Worm (Caenorhabditis elegans) whole organism, L4 larva: ENCODE measurements around the gene C40A11.3.

Experiments used
- D1046.2 ChIP-seq: fragments of 200-800 bp; sonication (Bioruptor generic); IDR thresholded peaks from 2 replicates; pipeline ENCODE4 v1.3.6; 2022; ENCODE audit warnings: missing genetic modification characterization, missing compliant biosample characterization
- R02D3.7 ChIP-seq: fragments of 150-350 bp; sonication (generic microtip); optimal IDR thresholded peaks from 3 replicates; lab custom pipeline; 2014; ENCODE audit warnings: missing biosample characterization, missing genetic modification characterization
- Y48G9A.11 ChIP-seq: fragments of 200-800 bp; sonication (Bioruptor generic); IDR thresholded peaks from 2 replicates; pipeline ENCODE4 v1.3.6; 2022; ENCODE audit warnings: missing genetic modification reagents, missing genetic modification characterization, missing compliant biosample characterization
- ZK546.5 ChIP-seq, 2 experiments: sonication (generic microtip); optimal IDR thresholded peaks; 2 replicates each; lab custom pipeline; 2017; ENCODE audit warnings: missing biosample characterization in 2 of 2, missing genetic modification characterization in 2 of 2
- aha-1 ChIP-seq: fragments of 150-350 bp; peaks from one replicate; lab custom pipeline; 2014; ENCODE audit warnings: missing biosample characterization, missing genetic modification characterization
- ceh-62 ChIP-seq: sonication (generic microtip); optimal IDR thresholded peaks from 2 replicates; lab custom pipeline; 2017; ENCODE audit warnings: missing biosample characterization, missing genetic modification characterization
- daf-16 ChIP-seq, 3 experiments: sonication (generic microtip); optimal IDR thresholded peaks; 2 replicates each; lab custom pipeline; 2016 to 2017; ENCODE audit warnings: missing genetic modification characterization in 3 of 3, missing genetic modification reagents in 3 of 3, mild to moderate bottlenecking in 2 of 3, missing compliant biosample characterization in 2 of 3, missing biosample characterization in 1 of 3, moderate library complexity in 1 of 3
- dmd-6 ChIP-seq: fragments of 200-800 bp; sonication (Bioruptor generic); IDR thresholded peaks from 2 replicates; pipeline ENCODE4 v1.3.6; 2022; ENCODE audit warnings: missing genetic modification reagents, missing genetic modification characterization, missing compliant biosample characterization
- dmd-9 ChIP-seq: fragments of 200-800 bp; sonication (Bioruptor generic); IDR thresholded peaks from 2 replicates; pipeline ENCODE4 v1.3.6; 2022; ENCODE audit warnings: missing genetic modification reagents, missing genetic modification characterization, missing compliant biosample characterization
- fkh-10 ChIP-seq: fragments of 150-350 bp; optimal IDR thresholded peaks from 2 replicates; lab custom pipeline; 2014; ENCODE audit warnings: missing biosample characterization, missing genetic modification reagents, missing genetic modification characterization
- fos-1 ChIP-seq: fragments of 150-350 bp; optimal IDR thresholded peaks from 2 replicates; lab custom pipeline; 2014; ENCODE audit warnings: missing biosample characterization, missing genetic modification characterization
- hlh-11 ChIP-seq: fragments of 200-800 bp; sonication (Bioruptor generic); optimal IDR thresholded peaks from 2 replicates; lab custom pipeline; 2018; ENCODE audit warnings: mild to moderate bottlenecking, missing genetic modification characterization, missing compliant biosample characterization
- hlh-30 ChIP-seq: sonication (generic microtip); optimal IDR thresholded peaks from 2 replicates; lab custom pipeline; 2017; ENCODE audit warnings: antibody characterized with exemption, mild to moderate bottlenecking, missing genetic modification characterization, missing compliant biosample characterization; ENCODE audit not compliant: insufficient read depth
- jun-1 ChIP-seq: fragments of 150-350 bp; optimal IDR thresholded peaks from 2 replicates; lab custom pipeline; 2014; ENCODE audit warnings: missing biosample characterization, missing genetic modification reagents, missing genetic modification characterization
- lin-13 ChIP-seq: fragments of 150-350 bp; optimal IDR thresholded peaks from 2 replicates; lab custom pipeline; 2014; ENCODE audit warnings: missing biosample characterization, missing genetic modification reagents, missing genetic modification characterization
- lin-15B ChIP-seq: fragments of 150-350 bp; sonication (generic microtip); optimal IDR thresholded peaks from 3 replicates; lab custom pipeline; 2014; ENCODE audit warnings: missing biosample characterization, missing genetic modification characterization
- lin-29 ChIP-seq: fragments of 200-800 bp; sonication (Bioruptor generic); IDR thresholded peaks from 2 replicates; pipeline ENCODE4 v1.3.6; 2022; ENCODE audit warnings: missing genetic modification reagents, missing genetic modification characterization, missing compliant biosample characterization
- lsy-2 ChIP-seq, 2 experiments: fragments of 150-350 bp in 1 of 2; sonication (generic microtip) in 1 of 2; optimal IDR thresholded peaks; 2 replicates each; lab custom pipeline; 2014 to 2017; ENCODE audit warnings: missing biosample characterization in 2 of 2, missing genetic modification characterization in 2 of 2
- mes-2 ChIP-seq: sonication (generic microtip); optimal IDR thresholded peaks from 2 replicates; lab custom pipeline; 2016; ENCODE audit warnings: missing genotype, mild to moderate bottlenecking, missing genetic modification characterization, missing compliant biosample characterization; ENCODE audit not compliant: poor library complexity, severe bottlenecking
- mxl-3 ChIP-seq: fragments of 200-800 bp; sonication (Bioruptor generic); optimal IDR thresholded peaks from 2 replicates; lab custom pipeline; 2018; ENCODE audit warnings: mild to moderate bottlenecking, missing genetic modification characterization, missing compliant biosample characterization
- nhr-111 ChIP-seq: fragments of 200-800 bp; sonication (Bioruptor generic); optimal IDR thresholded peaks from 2 replicates; lab custom pipeline; 2018; ENCODE audit warnings: mild to moderate bottlenecking, missing genetic modification characterization, missing compliant biosample characterization
- nhr-28 ChIP-seq: fragments of 150-350 bp; optimal IDR thresholded peaks from 2 replicates; lab custom pipeline; 2014; ENCODE audit warnings: missing biosample characterization, missing genetic modification characterization
- nhr-77 ChIP-seq: fragments of 150-350 bp; optimal IDR thresholded peaks from 2 replicates; lab custom pipeline; 2014; ENCODE audit warnings: missing biosample characterization, missing genetic modification characterization
- pqm-1 ChIP-seq: sonication (generic microtip); optimal IDR thresholded peaks from 2 replicates; lab custom pipeline; 2017; ENCODE audit warnings: missing biosample characterization, missing genetic modification characterization
- saeg-2 ChIP-seq: fragments of 200-800 bp; sonication (Bioruptor generic); IDR thresholded peaks from 2 replicates; pipeline ENCODE4 v1.3.6; 2022; ENCODE audit warnings: missing genetic modification reagents, missing genetic modification characterization, missing compliant biosample characterization
- set-16 ChIP-seq: fragments of 200-800 bp; sonication (Bioruptor generic); IDR thresholded peaks from 2 replicates; pipeline ENCODE4 v1.3.6; 2022; ENCODE audit warnings: missing genetic modification reagents, missing genetic modification characterization, missing compliant biosample characterization
- snpc-1.2 ChIP-seq: fragments of 200-800 bp; sonication (Bioruptor generic); IDR thresholded peaks from 2 replicates; pipeline ENCODE4 v1.3.6; 2022; ENCODE audit warnings: missing genetic modification reagents, missing genetic modification characterization, missing compliant biosample characterization
- spr-1 ChIP-seq: sonication (generic microtip); optimal IDR thresholded peaks from 2 replicates; lab custom pipeline; 2016; ENCODE audit warnings: mild to moderate bottlenecking, missing genetic modification characterization, missing compliant biosample characterization
- tra-1 ChIP-seq: fragments of 200-800 bp; sonication (Bioruptor generic); IDR thresholded peaks from 2 replicates; pipeline ENCODE4 v1.3.6; 2022; ENCODE audit warnings: missing genetic modification reagents, missing genetic modification characterization, missing compliant biosample characterization
- unc-130 ChIP-seq: sonication (generic microtip); optimal IDR thresholded peaks from 2 replicates; lab custom pipeline; 2016; ENCODE audit warnings: missing genetic modification reagents, missing genetic modification characterization, missing compliant biosample characterization
- unc-62 ChIP-seq, 3 experiments: fragments of 150-350 bp in 1 of 3; sonication (generic microtip); optimal IDR thresholded peaks in 2 of 3; peaks in 1 of 3; 1 replicate in 1 of 3; 2 replicates in 2 of 3; lab custom pipeline; 2014 to 2017; ENCODE audit warnings: missing biosample characterization in 3 of 3, missing genetic modification characterization in 3 of 3, missing genetic modification reagents in 3 of 3, missing genotype in 1 of 3
- zfp-3 ChIP-seq: fragments of 200-800 bp; sonication (Bioruptor generic); conservative IDR thresholded peaks from 2 replicates; pipeline ENCODE4 v1.3.6; 2022; ENCODE audit warnings: missing genetic modification reagents, missing genetic modification characterization, missing compliant biosample characterization

C40A11.3 gene

ce11 chrII:2177735-2178134 is 36.8 kb downstream of the C40A11.3 start:
- no peak for TF ChIP-seq set-16
- TF ChIP-seq aha-1 (tag; lab: Kevin White, UChicago), result peak; percentile 92
- TF ChIP-seq, all 104 proteins: peak for 1

DNA sequence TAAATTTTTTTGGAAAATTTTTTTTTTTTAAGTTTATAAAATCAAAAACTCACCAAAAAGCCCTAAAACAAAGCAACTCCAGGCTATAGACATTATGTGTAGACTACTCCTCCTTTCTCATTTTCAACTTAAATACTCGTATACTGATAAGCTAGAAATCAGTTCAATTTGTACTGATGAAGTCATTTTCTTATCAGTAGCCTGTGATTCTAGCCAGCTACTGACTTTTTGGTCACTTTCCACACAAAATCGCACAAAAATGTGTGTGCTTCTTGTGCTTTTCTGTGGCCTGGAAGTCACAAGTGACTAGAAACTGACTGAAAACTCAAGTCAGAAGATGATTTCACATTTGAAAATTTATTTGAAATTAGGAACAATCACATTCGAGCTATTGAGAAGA is 45.4 kb downstream of the C40A11.3 start, which contains the start of gene gba-2:
Gene gba-2, minus strand, starts transcription at position 106 of the 400 bp plus-strand sequence.
- TF ChIP-seq lin-29, result no peak
- peak; percentile 30 for TF ChIP-seq hlh-11 (tag; lab: Kevin White, UChicago)
- TF ChIP-seq nhr-28 (tag; lab: Kevin White, UChicago), result peak; percentile 98
- no peak for TF ChIP-seq spr-1 (tag; lab: Kevin White, UChicago)
- TF ChIP-seq saeg-2, result no peak
- no peak for TF ChIP-seq tra-1 (GFP tag; lab: Robert Waterston, UW)
- no peak for TF ChIP-seq dmd-9
- no peak for TF ChIP-seq jun-1 (tag; lab: Kevin White, UChicago)
- TF ChIP-seq pqm-1 (tag; lab: Kevin White, UChicago), result peak; percentile 69
- no peak for TF ChIP-seq mes-2 (tag; lab: Kevin White, UChicago)
- TF ChIP-seq hlh-30 (tag; lab: Kevin White, UChicago), result peak; percentile 15
- no peak for TF ChIP-seq Y48G9A.11 (GFP tag; lab: Robert Waterston, UW)
- no peak for TF ChIP-seq daf-16 (GFP tag; optimal IDR thresholded peaks at IDR 0.05; lab: Kevin White, UChicago)
- TF ChIP-seq daf-16 (tag; optimal IDR thresholded peaks at IDR 0.05; lab: Kevin White, UChicago), result no peak
- TF ChIP-seq snpc-1.2, result no peak
- no peak for TF ChIP-seq D1046.2
- no peak for TF ChIP-seq lin-15B
- TF ChIP-seq fos-1, result no peak
- peak; percentile 63; the same call in 1 of the 2 replicates for TF ChIP-seq dmd-6 (GFP tag; lab: Robert Waterston, UW)
- no peak for TF ChIP-seq zfp-3 (GFP tag; lab: Robert Waterston, UW)
- TF ChIP-seq mxl-3 (GFP tag; lab: Kevin White, UChicago), result no peak
- no peak for TF ChIP-seq ZK546.5 (tag; optimal IDR thresholded peaks at IDR 0.05; lab: Kevin White, UChicago)
- peak; percentile 17 for TF ChIP-seq nhr-77 (tag; lab: Kevin White, UChicago)

DNA sequence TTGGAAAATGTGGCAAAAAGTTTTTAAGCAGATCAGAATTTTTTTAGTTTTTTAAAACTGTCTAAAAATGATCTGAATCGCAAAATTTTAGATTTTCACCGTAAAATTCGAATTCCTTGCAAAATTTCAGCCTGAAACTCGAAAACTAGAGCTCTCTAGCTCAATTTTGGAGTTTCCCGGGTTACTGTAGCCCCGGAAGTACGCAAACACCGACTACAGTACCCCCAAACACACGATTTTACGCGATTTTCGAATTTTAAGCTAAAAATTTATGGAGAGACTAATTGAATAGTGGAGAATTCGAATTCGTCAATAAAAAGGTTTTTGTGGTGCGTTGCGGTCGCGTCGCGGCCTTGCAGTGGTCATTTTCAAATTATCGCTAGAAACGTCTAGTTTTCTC is 45.8 kb downstream of the C40A11.3 start:
- TF ChIP-seq unc-130 (no peak), lsy-2 (tag; optimal IDR thresholded peaks at IDR 0.05; lab: Kevin White, UChicago) (peak in 1 of 2 experiments; percentile 0), lin-13 (peak; percentile 34), unc-62 (GFP tag; optimal IDR thresholded peaks at IDR 0.05 in 1 of 2; lab: Kevin White, UChicago) (peak in 1 of 2 experiments; percentile 70), unc-62 (tag; optimal IDR thresholded peaks at IDR 0.05; lab: Kevin White, UChicago) (no peak), fkh-10 (GFP tag; lab: Kevin White, UChicago) (no peak), ceh-62 (no peak), ZK546.5 (tag; optimal IDR thresholded peaks at IDR 0.05; lab: Kevin White, UChicago) (no peak)
- TF ChIP-seq, all 104 proteins: peak for 3

ce11 chrII:2189357-2189756 is 48.4 kb downstream of the C40A11.3 start, which contains the start of gene mtq-2:
Gene mtq-2 (minus strand): TSS chrII:2189457.
- TF ChIP-seq lin-15B (no peak), nhr-111 (no peak), dmd-6 (GFP tag; lab: Robert Waterston, UW) (no peak), zfp-3 (GFP tag; lab: Robert Waterston, UW) (no peak)

DNA sequence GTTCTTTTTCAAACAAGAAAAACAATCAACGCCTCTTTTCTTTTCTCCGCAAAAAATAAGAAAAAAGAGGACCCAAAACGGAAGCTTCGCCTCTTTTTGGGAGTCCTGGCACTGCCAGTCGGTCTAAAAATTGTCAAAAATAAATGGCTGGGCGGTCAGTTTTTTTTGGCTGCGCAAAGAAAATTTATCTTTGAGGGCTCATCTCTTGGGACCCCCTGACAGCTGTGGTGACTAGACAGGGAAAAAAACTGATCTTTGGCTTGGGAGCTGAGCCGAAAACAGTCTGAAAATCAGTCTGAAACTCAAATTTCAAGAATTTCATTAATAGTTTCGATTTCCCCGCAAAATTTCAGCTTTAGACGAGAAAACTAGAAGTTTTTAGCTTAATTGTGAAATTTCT is 49.6 kb downstream of the C40A11.3 start:
- peak; percentile 95 for TF ChIP-seq aha-1 (tag; lab: Kevin White, UChicago)
- no peak for TF ChIP-seq R02D3.7 (tag; lab: Kevin White, UChicago)
